Fruit fly (Drosophila melanogaster): ENCODE data around the gene snsl.

Gene snsl

DNA sequence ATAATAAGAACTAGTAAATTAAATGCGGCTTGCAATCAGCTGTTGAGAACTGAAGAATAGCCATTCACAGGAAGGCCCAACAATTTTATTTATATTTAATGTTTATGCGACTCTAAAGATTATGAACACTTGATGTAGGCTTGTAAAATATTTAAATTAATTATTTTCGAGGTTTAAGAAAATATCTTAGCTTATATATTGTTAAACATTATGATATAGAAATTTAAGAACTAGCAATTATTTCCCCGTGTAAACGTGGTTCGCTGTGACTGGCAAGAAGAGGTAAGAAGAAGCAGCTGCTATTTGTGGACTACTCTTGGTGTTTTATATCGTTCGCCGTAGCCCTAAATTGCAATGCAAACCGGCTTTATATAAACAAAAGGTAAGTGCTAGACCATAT is 38.7 kb upstream of the snsl start, which contains the start of the genes mRpL24 and betaggt-I (continued):
- TF ChIP-seq ftz-f1 (GFP tag; optimal IDR thresholded peaks at IDR 0.05) (peak; percentile 49), CG7745 (tag; optimal IDR thresholded peaks at IDR 0.05) (peak; percentile 58), Dp (GFP tag; optimal IDR thresholded peaks at IDR 0.05) (peak; percentile 25), sd (tag; optimal IDR thresholded peaks at IDR 0.05) (peak; percentile 89), mld (GFP tag; IDR thresholded peaks at IDR 0.05; ENCODE audit: partially characterized antibody) (no peak), CG17385 (GFP tag; optimal IDR thresholded peaks at IDR 0.05) (peak; percentile 99), kni (GFP tag; optimal IDR thresholded peaks at IDR 0.05) (no peak), CG9817 (tag; optimal IDR thresholded peaks at IDR 0.05) (peak; percentile 98), ind (GFP tag; optimal IDR thresholded peaks at IDR 0.05) (peak; percentile 94), CG4820 (GFP tag; optimal IDR thresholded peaks at IDR 0.05) (peak; percentile 100), Trl (optimal IDR thresholded peaks at IDR 0.05) (no peak), Trl (GFP tag; optimal IDR thresholded peaks at IDR 0.05) (peak; percentile 74), tap (tag; optimal IDR thresholded peaks at IDR 0.05) (peak; percentile 95), CG15073 (GFP tag; optimal IDR thresholded peaks at IDR 0.05) (peak; percentile 71), zen2 (GFP tag; IDR thresholded peaks at IDR 0.05; ENCODE audit: partially characterized antibody) (no peak), PHDP (tag; optimal IDR thresholded peaks at IDR 0.05) (peak; percentile 98), CG18599 (GFP tag; optimal IDR thresholded peaks at IDR 0.05) (peak; percentile 97), onecut (GFP tag; IDR thresholded peaks at IDR 0.05) (peak; percentile 89), B-H1 (GFP tag; IDR thresholded peaks at IDR 0.05) (peak; percentile 96), CG11398 (GFP tag; optimal IDR thresholded peaks at IDR 0.05) (peak; percentile 28), CG6272 (GFP tag; IDR thresholded peaks at IDR 0.05) (peak; percentile 92), CG5180 (GFP tag; optimal IDR thresholded peaks at IDR 0.05) (peak; percentile 78), CG43689 (GFP tag; IDR thresholded peaks at IDR 0.05) (peak; percentile 95), CG15269 (tag; optimal IDR thresholded peaks at IDR 0.05) (peak; percentile 97), Antp (GFP tag; optimal IDR thresholded peaks at IDR 0.05) (peak; percentile 47), CG16863 (GFP tag; optimal IDR thresholded peaks at IDR 0.05) (peak; percentile 80), CG4730 (GFP tag; IDR thresholded peaks at IDR 0.05) (peak; percentile 92), C15 (GFP tag; IDR thresholded peaks at IDR 0.05) (peak; percentile 70; the same call in 1 of the 3 replicates), CG15514 (GFP tag; optimal IDR thresholded peaks at IDR 0.05) (peak; percentile 92), Spps (tag; optimal IDR thresholded peaks at IDR 0.05) (peak; percentile 94), grn (GFP tag; optimal IDR thresholded peaks at IDR 0.05) (peak; percentile 56), Nf-YA (GFP tag; IDR thresholded peaks at IDR 0.05) (peak; percentile 90), wek (GFP tag; optimal IDR thresholded peaks at IDR 0.05) (peak; percentile 74), CG1602 (GFP tag; optimal IDR thresholded peaks at IDR 0.05) (peak; percentile 96), corto (GFP tag; optimal IDR thresholded peaks at IDR 0.05) (peak; percentile 89), Lim3 (GFP tag; IDR thresholded peaks at IDR 0.05) (peak; percentile 75; the same call in 1 of the 2 replicates), CG6683 (GFP tag; optimal IDR thresholded peaks at IDR 0.05) (peak; percentile 90), MTF-1 (GFP tag; optimal IDR thresholded peaks at IDR 0.05; ENCODE audit: borderline replicate concordance) (peak; percentile 87), CG4282 (GFP tag; optimal IDR thresholded peaks at IDR 0.05) (no peak), HmgZ (tag; optimal IDR thresholded peaks at IDR 0.05) (peak; percentile 98), ato (GFP tag; IDR thresholded peaks at IDR 0.05; ENCODE audit: partially characterized antibody) (no peak), MESR4 (GFP tag; optimal IDR thresholded peaks at IDR 0.05) (peak; percentile 77), Hand (GFP tag; optimal IDR thresholded peaks at IDR 0.05) (peak; percentile 77), exex (tag; optimal IDR thresholded peaks at IDR 0.05) (peak; percentile 87), yki (optimal IDR thresholded peaks at IDR 0.05) (peak; percentile 56), CG13296 (GFP tag; optimal IDR thresholded peaks at IDR 0.05) (peak; percentile 95), ab (GFP tag; optimal IDR thresholded peaks at IDR 0.05) (peak; percentile 35), Tbp (GFP tag; optimal IDR thresholded peaks at IDR 0.05) (no peak), eyg (GFP tag; optimal IDR thresholded peaks at IDR 0.05) (no peak), ERR (GFP tag; optimal IDR thresholded peaks at IDR 0.05) (peak; percentile 59), toy (GFP tag; IDR thresholded peaks at IDR 0.05) (peak; percentile 88)

Measured in whole organism, embryonic.